Worm (Caenorhabditis elegans): ENCODE measurements around the gene F44E5.5.
A peak's percentile ranks its signal among the peaks of the same experiment; 100 is the strongest.

The F44E5.5 gene

ce11 chrII:11742320-11742719 lies 17.1 kb upstream of the F44E5.5 start:
- TF ChIP-seq unc-98 (GFP tag; IDR thresholded peaks at IDR 0.05), result no peak
- TF ChIP-seq rnt-1 (tag; optimal IDR thresholded peaks at IDR 0.05), result no peak
- no peak for TF ChIP-seq lin-35 (GFP tag; optimal IDR thresholded peaks at IDR 0.05)
- TF ChIP-seq zag-1 (tag; optimal IDR thresholded peaks at IDR 0.05), result no peak
- no peak for TF ChIP-seq Y116A8C.19 (tag; optimal IDR thresholded peaks at IDR 0.05; ENCODE audit: borderline replicate concordance)
- TF ChIP-seq fos-1 (tag; optimal IDR thresholded peaks at IDR 0.05), result no peak
- no peak for TF ChIP-seq ceh-88 (GFP tag; IDR thresholded peaks at IDR 0.05)
- TF ChIP-seq F16B12.6 (tag; optimal IDR thresholded peaks at IDR 0.05), result no peak
- TF ChIP-seq pag-3 (tag; optimal IDR thresholded peaks at IDR 0.05; ENCODE audit: borderline replicate concordance, insufficient read depth), result no peak

- peak; percentile 72 for TF ChIP-seq swsn-7 (tag; optimal IDR thresholded peaks at IDR 0.05)
- TF ChIP-seq sox-4 (tag; optimal IDR thresholded peaks at IDR 0.05), result peak; percentile 48
- TF ChIP-seq lsy-2 (tag; optimal IDR thresholded peaks at IDR 0.05), result peak; percentile 1 to 57
- TF ChIP-seq mab-9 (GFP tag; IDR thresholded peaks at IDR 0.05), result peak; percentile 72
- no peak for TF ChIP-seq unc-130 (tag; optimal IDR thresholded peaks at IDR 0.05)
- TF ChIP-seq jun-1 (tag; optimal IDR thresholded peaks at IDR 0.05), result peak; percentile 43
- TF ChIP-seq fos-1 (tag; optimal IDR thresholded peaks at IDR 0.05), result peak; percentile 39
- TF ChIP-seq unc-86 (tag; optimal IDR thresholded peaks at IDR 0.05), result peak; percentile 81
- no peak for TF ChIP-seq alr-1 (tag; optimal IDR thresholded peaks at IDR 0.05; ENCODE audit: borderline replicate concordance)
- TF ChIP-seq mef-2 (tag; optimal IDR thresholded peaks at IDR 0.05), result peak; percentile 56
- TF ChIP-seq nhr-47 (tag; optimal IDR thresholded peaks at IDR 0.05), result peak; percentile 77
- no peak for TF ChIP-seq nhr-28 (tag; optimal IDR thresholded peaks at IDR 0.05)
- no peak for TF ChIP-seq nhr-12 (tag; optimal IDR thresholded peaks at IDR 0.05)
- TF ChIP-seq lin-15B (tag; optimal IDR thresholded peaks at IDR 0.05), result no peak
- no peak for TF ChIP-seq nhr-85 (tag)
- peak; percentile 30 to 52 for TF ChIP-seq efl-1 (optimal IDR thresholded peaks at IDR 0.05)
- TF ChIP-seq efl-1 (GFP tag; optimal IDR thresholded peaks at IDR 0.05 in 1 of 2), result peak in 1 of 2 experiments; percentile 64
- no peak for TF ChIP-seq nhr-84 (tag; optimal IDR thresholded peaks at IDR 0.05)
- TF ChIP-seq dpl-1 (GFP tag; optimal IDR thresholded peaks at IDR 0.05), result peak in 1 of 3 experiments; percentile 7
- peak; percentile 46 for TF ChIP-seq irx-1 (tag; optimal IDR thresholded peaks at IDR 0.05)
- TF ChIP-seq skn-1 (tag; optimal IDR thresholded peaks at IDR 0.05), result peak; percentile 33
- peak in 1 of 2 experiments; percentile 41 for TF ChIP-seq lin-35 (GFP tag; optimal IDR thresholded peaks at IDR 0.05)
- TF ChIP-seq hlh-4 (tag; optimal IDR thresholded peaks at IDR 0.05), result no peak
- TF ChIP-seq zip-4 (GFP tag; optimal IDR thresholded peaks at IDR 0.05), result peak; percentile 34
- no peak for TF ChIP-seq mdl-1 (tag; optimal IDR thresholded peaks at IDR 0.05)
- TF ChIP-seq ceh-63 (GFP tag; optimal IDR thresholded peaks at IDR 0.05), result no peak
- no peak for TF ChIP-seq nhr-76 (tag; optimal IDR thresholded peaks at IDR 0.05)
- TF ChIP-seq unc-62 (GFP tag; optimal IDR thresholded peaks at IDR 0.05), result no peak
- no peak for TF ChIP-seq aha-1 (tag; optimal IDR thresholded peaks at IDR 0.05)
- TF ChIP-seq ceh-90 (tag; optimal IDR thresholded peaks at IDR 0.05), result no peak
- no peak for TF ChIP-seq pag-3 (tag; optimal IDR thresholded peaks at IDR 0.05; ENCODE audit: borderline replicate concordance, insufficient read depth)
- TF ChIP-seq pqm-1 (tag; optimal IDR thresholded peaks at IDR 0.05), result no peak
- TF ChIP-seq unc-98 (GFP tag; IDR thresholded peaks at IDR 0.05), result no peak
- no peak for TF ChIP-seq nhr-11 (tag; optimal IDR thresholded peaks at IDR 0.05)
- no peak for TF ChIP-seq ets-5 (GFP tag; IDR thresholded peaks at IDR 0.05)
- TF ChIP-seq sup-37 (GFP tag; optimal IDR thresholded peaks at IDR 0.05), result no peak
- TF ChIP-seq grh-1 (GFP tag; IDR thresholded peaks at IDR 0.05), result no peak
- peak; percentile 42 to 78 (median 70) for TF ChIP-seq ceh-82 (tag; optimal IDR thresholded peaks at IDR 0.05)
- TF ChIP-seq unc-30 (tag; optimal IDR thresholded peaks at IDR 0.05), result no peak
- TF ChIP-seq rnt-1 (tag; optimal IDR thresholded peaks at IDR 0.05), result no peak
- TF ChIP-seq lin-39 (tag; optimal IDR thresholded peaks at IDR 0.05), result no peak
- no peak for TF ChIP-seq ces-1 (GFP tag; optimal IDR thresholded peaks at IDR 0.05)
- TF ChIP-seq zag-1 (tag; optimal IDR thresholded peaks at IDR 0.05), result no peak
- TF ChIP-seq tlp-1 (tag; optimal IDR thresholded peaks at IDR 0.05), result no peak
- no peak for TF ChIP-seq nhr-237 (tag; optimal IDR thresholded peaks at IDR 0.05)
- TF ChIP-seq C16A3.4 (tag; optimal IDR thresholded peaks at IDR 0.05), result peak; percentile 30
- TF ChIP-seq fkh-8 (tag; optimal IDR thresholded peaks at IDR 0.05), result peak; percentile 92
- peak; percentile 69 for TF ChIP-seq snu-23 (GFP tag; optimal IDR thresholded peaks at IDR 0.05)
Observed at ce11 chrII:11746782-11747288, 12.6 kb upstream of the F44E5.5 start.

All from whole organism, L1 larva.